Worm (Caenorhabditis elegans) whole organism, late embryonic: ENCODE results near the gene K07H8.5.

Experiments
- F13H6.1 ChIP-seq: sonication (generic microtip); optimal IDR thresholded peaks from 2 replicates; lab custom pipeline; 2016; ENCODE audit warnings: missing genetic modification characterization, missing compliant biosample characterization
- K09A11.1 ChIP-seq: sonication (generic microtip); optimal IDR thresholded peaks from 2 replicates; lab custom pipeline; 2017; ENCODE audit warnings: antibody characterized with exemption, mild to moderate bottlenecking, missing genetic modification characterization, missing compliant biosample characterization; ENCODE audit not compliant: insufficient read depth
- Y22D7AL.16 ChIP-seq: sonication (generic microtip); optimal IDR thresholded peaks from 2 replicates; lab custom pipeline; 2016; ENCODE audit warnings: missing genetic modification characterization, missing compliant biosample characterization
- ahr-1 ChIP-seq: sonication (generic microtip); optimal IDR thresholded peaks from 2 replicates; lab custom pipeline; 2016; ENCODE audit warnings: missing genetic modification characterization, missing compliant biosample characterization
- ceh-14 ChIP-seq: sonication (generic microtip); optimal IDR thresholded peaks from 2 replicates; lab custom pipeline; 2016; ENCODE audit warnings: missing genotype, missing genetic modification characterization, missing compliant biosample characterization
- ceh-18 ChIP-seq: sonication (generic microtip); optimal IDR thresholded peaks from 2 replicates; lab custom pipeline; 2016; ENCODE audit warnings: missing genetic modification characterization, missing compliant biosample characterization
- ceh-2 ChIP-seq: sonication (generic microtip); optimal IDR thresholded peaks from 2 replicates; lab custom pipeline; 2016; ENCODE audit warnings: missing genotype, missing genetic modification characterization, missing compliant biosample characterization
- ceh-24 ChIP-seq: sonication (generic microtip); optimal IDR thresholded peaks from 2 replicates; lab custom pipeline; 2016; ENCODE audit warnings: mild to moderate bottlenecking, missing genetic modification characterization, missing compliant biosample characterization
- ceh-31 ChIP-seq: sonication (generic microtip); optimal IDR thresholded peaks from 2 replicates; lab custom pipeline; 2016; ENCODE audit warnings: missing genetic modification characterization, missing compliant biosample characterization
- ceh-45 ChIP-seq: fragments of 200-800 bp; sonication (Bioruptor generic); IDR thresholded peaks from 2 replicates; pipeline ENCODE4 v1.3.6; 2022; ENCODE audit warnings: missing genetic modification reagents, missing genetic modification characterization, missing compliant biosample characterization
- ceh-6 ChIP-seq: fragments of 200-800 bp; sonication (Bioruptor generic); optimal IDR thresholded peaks from 2 replicates; lab custom pipeline; 2018; ENCODE audit warnings: mild to moderate bottlenecking, missing genetic modification characterization, missing compliant biosample characterization
- ceh-9 ChIP-seq: sonication (generic microtip); optimal IDR thresholded peaks from 2 replicates; lab custom pipeline; 2016; ENCODE audit warnings: mild to moderate bottlenecking, missing genetic modification characterization, inconsistent platforms, missing compliant biosample characterization
- che-1 ChIP-seq: sonication (generic microtip); optimal IDR thresholded peaks from 2 replicates; lab custom pipeline; 2016; ENCODE audit warnings: mild to moderate bottlenecking, missing genetic modification characterization, missing compliant biosample characterization
- elt-2 ChIP-seq: sonication (generic microtip); optimal IDR thresholded peaks from 2 replicates; lab custom pipeline; 2016; ENCODE audit warnings: missing genetic modification reagents, missing genetic modification characterization, missing compliant biosample characterization
- ets-4 ChIP-seq: sonication (generic microtip); optimal IDR thresholded peaks from 2 replicates; lab custom pipeline; 2016; ENCODE audit warnings: missing genetic modification characterization, missing compliant biosample characterization
- eyg-1 ChIP-seq: sonication (generic microtip); optimal IDR thresholded peaks from 2 replicates; lab custom pipeline; 2016; ENCODE audit warnings: missing genotype, missing genetic modification characterization, missing compliant biosample characterization
- fkh-10 ChIP-seq: fragments of 150-350 bp; optimal IDR thresholded peaks from 2 replicates; lab custom pipeline; 2014; ENCODE audit warnings: missing biosample characterization, missing genetic modification reagents, missing genetic modification characterization
- fkh-6 ChIP-seq: sonication (generic microtip); optimal IDR thresholded peaks from 2 replicates; lab custom pipeline; 2016; ENCODE audit warnings: missing genetic modification characterization, missing compliant biosample characterization
- gmeb-2 ChIP-seq: sonication (generic microtip); optimal IDR thresholded peaks from 2 replicates; lab custom pipeline; 2016; ENCODE audit warnings: missing genetic modification characterization, inconsistent platforms, missing compliant biosample characterization
- hlh-13 ChIP-seq: fragments of 200-800 bp; sonication (Bioruptor generic); optimal IDR thresholded peaks from 2 replicates; lab custom pipeline; 2018; ENCODE audit warnings: mild to moderate bottlenecking, missing genetic modification characterization, missing compliant biosample characterization
- hlh-15 ChIP-seq: sonication (generic microtip); optimal IDR thresholded peaks from 2 replicates; lab custom pipeline; 2016; ENCODE audit warnings: missing genetic modification characterization, missing compliant biosample characterization
- hlh-8 ChIP-seq: sonication (generic microtip); optimal IDR thresholded peaks from 2 replicates; lab custom pipeline; 2016; ENCODE audit warnings: missing genotype, missing genetic modification characterization, missing compliant biosample characterization
- lim-6 ChIP-seq: sonication (generic microtip); optimal IDR thresholded peaks from 2 replicates; lab custom pipeline; 2016; ENCODE audit warnings: missing genetic modification characterization, missing compliant biosample characterization
- madf-2 ChIP-seq: sonication (generic microtip); optimal IDR thresholded peaks from 2 replicates; lab custom pipeline; 2017; ENCODE audit warnings: missing genetic modification characterization, missing compliant biosample characterization
- mec-3 ChIP-seq: sonication (generic microtip); optimal IDR thresholded peaks from 2 replicates; lab custom pipeline; 2016; ENCODE audit warnings: borderline replicate concordance, missing genetic modification characterization, missing compliant biosample characterization
- npax-4 ChIP-seq: sonication (generic microtip); optimal IDR thresholded peaks from 2 replicates; lab custom pipeline; 2016; ENCODE audit warnings: missing genetic modification characterization, missing compliant biosample characterization
- odd-2 ChIP-seq: sonication (generic microtip); optimal IDR thresholded peaks from 2 replicates; lab custom pipeline; 2017; ENCODE audit warnings: antibody characterized with exemption, mild to moderate bottlenecking, missing genetic modification characterization, missing compliant biosample characterization
- pag-3 ChIP-seq: sonication (generic microtip); optimal IDR thresholded peaks from 2 replicates; lab custom pipeline; 2016; ENCODE audit warnings: missing compliant biosample characterization, missing genetic modification characterization, borderline replicate concordance
- pat-9 ChIP-seq: fragments of 200-800 bp; sonication (Bioruptor generic); optimal IDR thresholded peaks from 2 replicates; lab custom pipeline; 2018; ENCODE audit warnings: mild to moderate bottlenecking, missing genetic modification characterization, moderate library complexity, missing compliant biosample characterization
- pha-4 ChIP-seq: fragments of 150-350 bp; optimal IDR thresholded peaks from 2 replicates; lab custom pipeline; 2018; ENCODE audit warnings: missing biosample characterization, missing genetic modification reagents, missing genetic modification characterization
- pqm-1 ChIP-seq: sonication (generic microtip); optimal IDR thresholded peaks from 2 replicates; lab custom pipeline; 2016; ENCODE audit warnings: missing genetic modification characterization, missing compliant biosample characterization
- sdc-2 ChIP-seq: sonication (generic microtip); optimal IDR thresholded peaks from 2 replicates; lab custom pipeline; 2016; ENCODE audit warnings: missing genotype, missing genetic modification characterization, missing compliant biosample characterization
- sox-2 ChIP-seq: fragments of 200-800 bp; sonication (Bioruptor generic); IDR thresholded peaks from 2 replicates; pipeline ENCODE4 v1.3.6; 2022; ENCODE audit warnings: missing genetic modification reagents, missing genetic modification characterization, missing compliant biosample characterization
- sox-4 ChIP-seq: sonication (generic microtip); optimal IDR thresholded peaks from 2 replicates; lab custom pipeline; 2017; ENCODE audit warnings: mild to moderate bottlenecking, missing genetic modification characterization, inconsistent platforms, missing compliant biosample characterization
- syd-9 ChIP-seq: sonication (generic microtip); optimal IDR thresholded peaks from 2 replicates; lab custom pipeline; 2016; ENCODE audit warnings: mild to moderate bottlenecking, missing genetic modification characterization, moderate library complexity, missing compliant biosample characterization
- tbx-2 ChIP-seq: sonication (generic microtip); optimal IDR thresholded peaks from 2 replicates; lab custom pipeline; 2016; ENCODE audit warnings: missing genetic modification characterization, missing compliant biosample characterization
- tbx-7 ChIP-seq: sonication (generic microtip); optimal IDR thresholded peaks from 2 replicates; lab custom pipeline; 2016; ENCODE audit warnings: missing genotype, missing genetic modification characterization, missing compliant biosample characterization
- ttx-3 ChIP-seq: sonication (generic microtip); optimal IDR thresholded peaks from 2 replicates; lab custom pipeline; 2016; ENCODE audit warnings: missing genetic modification reagents, missing genetic modification characterization, missing compliant biosample characterization
- unc-42 ChIP-seq: sonication (generic microtip); optimal IDR thresholded peaks from 2 replicates; lab custom pipeline; 2016; ENCODE audit warnings: missing genotype, missing genetic modification characterization, missing compliant biosample characterization
- unc-55 ChIP-seq: sonication (generic microtip); optimal IDR thresholded peaks from 2 replicates; lab custom pipeline; 2017; ENCODE audit warnings: missing biosample characterization, missing genetic modification reagents, missing genetic modification characterization
- unc-86 ChIP-seq: sonication (generic microtip); optimal IDR thresholded peaks from 2 replicates; lab custom pipeline; 2016; ENCODE audit warnings: missing genetic modification characterization, missing compliant biosample characterization
- zip-5 ChIP-seq: sonication (generic microtip); optimal IDR thresholded peaks from 2 replicates; lab custom pipeline; 2016; ENCODE audit warnings: missing genetic modification characterization, missing compliant biosample characterization
- ztf-16 ChIP-seq: sonication (generic microtip); optimal IDR thresholded peaks from 2 replicates; lab custom pipeline; 2017; ENCODE audit warnings: missing genetic modification characterization, missing compliant biosample characterization

The K07H8.5 gene

ce11 chrIV:8243170-8243569 lies 25.0 kb upstream of the K07H8.5 start:
- no peak for TF ChIP-seq pag-3
- TF ChIP-seq tbx-7 = no peak
- no peak for TF ChIP-seq unc-42

DNA sequence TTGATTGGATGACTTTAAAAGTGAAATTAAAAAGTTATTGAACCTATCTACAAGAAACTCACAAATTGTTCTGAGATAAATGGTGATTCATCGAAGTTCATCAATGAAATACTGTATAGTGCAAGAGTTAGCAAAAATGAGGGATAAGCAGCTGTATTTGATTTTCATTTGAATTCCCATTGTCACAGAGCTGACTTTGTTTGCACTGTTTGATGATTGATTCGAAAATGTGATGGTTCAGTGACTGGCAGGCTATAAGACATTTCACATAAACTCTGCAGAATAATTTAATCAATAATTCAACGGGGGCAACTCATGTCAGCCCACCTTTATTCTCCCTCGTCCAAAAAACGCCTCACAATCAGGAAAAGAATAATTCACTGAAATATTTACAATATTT lies 24.5 kb upstream of the K07H8.5 start, which contains the start of gene T09A12.8:
TSS of gene T09A12.8 (minus strand) at position 101 of the 400 bp plus-strand sequence.
- TF ChIP-seq ceh-14 (tag; lab: Kevin White, UChicago) (no peak), fkh-10 (GFP tag; lab: Kevin White, UChicago) (no peak), madf-2 (tag; lab: Kevin White, UChicago) (no peak), mec-3 (tag; lab: Kevin White, UChicago) (no peak), elt-2 (no peak), ahr-1 (no peak), K09A11.1 (tag; lab: Kevin White, UChicago) (no peak), ceh-2 (tag; lab: Kevin White, UChicago) (no peak), hlh-8 (tag; lab: Kevin White, UChicago) (no peak), odd-2 (no peak), zip-5 (tag; lab: Kevin White, UChicago) (no peak), ceh-45 (GFP tag; lab: Robert Waterston, UW) (no peak), tbx-7 (no peak), sox-2 (GFP tag; lab: Robert Waterston, UW) (no peak), unc-42 (no peak), ttx-3 (tag; lab: Kevin White, UChicago) (no peak), ztf-16 (tag; lab: Kevin White, UChicago) (no peak), hlh-13 (GFP tag; lab: Kevin White, UChicago) (no peak)

DNA sequence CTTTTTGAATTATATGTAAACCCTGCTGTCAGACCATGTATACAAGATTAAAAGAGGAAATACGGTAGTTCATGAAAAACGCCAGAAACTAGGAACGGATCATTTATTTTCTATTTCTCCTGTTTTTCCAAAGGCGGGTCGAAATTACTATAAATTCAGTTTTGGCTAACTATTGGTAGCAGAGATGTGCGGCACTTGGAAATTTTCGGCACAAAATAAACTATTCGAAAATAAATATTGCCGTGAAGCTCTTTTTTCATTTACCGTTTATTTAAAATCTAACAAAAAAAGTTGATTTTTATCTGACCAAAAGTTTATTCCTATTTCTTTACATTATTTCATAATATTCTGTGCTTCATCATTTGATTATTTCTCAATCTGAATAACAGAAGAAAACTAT lies 24.0 kb upstream of the K07H8.5 start, which contains the start of gene T09A12.1:
TSS of gene T09A12.1 (plus strand) at position 301 of the 400 bp plus-strand sequence.
- no peak for TF ChIP-seq sox-4 (tag; lab: Kevin White, UChicago)
- TF ChIP-seq elt-2 = no peak
- no peak for TF ChIP-seq ceh-31
- TF ChIP-seq sdc-2 (tag; lab: Kevin White, UChicago) = no peak
- TF ChIP-seq fkh-6 (tag; lab: Kevin White, UChicago) = no peak
- TF ChIP-seq F13H6.1 = no peak

DNA sequence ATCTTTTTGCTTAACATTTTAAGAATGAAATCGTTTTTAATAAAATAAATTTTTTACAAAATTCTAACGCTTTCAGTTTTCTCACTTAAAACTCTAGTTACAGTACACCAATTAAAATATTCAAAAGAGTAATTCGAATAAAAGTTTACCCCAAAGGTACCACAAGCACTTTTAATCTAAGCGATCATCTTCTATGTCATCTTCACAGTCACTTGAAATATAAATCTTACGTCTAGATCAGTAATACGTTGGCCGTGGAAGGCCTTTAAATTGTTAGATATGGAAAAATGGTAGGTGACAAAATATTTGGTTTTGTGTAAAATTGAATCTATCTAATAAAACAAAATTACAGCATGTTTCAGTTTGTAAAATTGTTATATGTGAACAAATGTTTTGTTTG lies 20.8 kb upstream of the K07H8.5 start:
- TF ChIP-seq sox-4 (tag; lab: Kevin White, UChicago) = no peak
- no peak for TF ChIP-seq zip-5 (tag; lab: Kevin White, UChicago)
- TF ChIP-seq pag-3 = no peak
- TF ChIP-seq Y22D7AL.16 (tag; lab: Kevin White, UChicago) = no peak
- no peak for TF ChIP-seq ceh-9

ce11 chrIV:8251346-8251745 lies 16.8 kb upstream of the K07H8.5 start:
- TF ChIP-seq npax-4 (tag; lab: Kevin White, UChicago) (no peak), ceh-31 (no peak), unc-86 (no peak)

DNA sequence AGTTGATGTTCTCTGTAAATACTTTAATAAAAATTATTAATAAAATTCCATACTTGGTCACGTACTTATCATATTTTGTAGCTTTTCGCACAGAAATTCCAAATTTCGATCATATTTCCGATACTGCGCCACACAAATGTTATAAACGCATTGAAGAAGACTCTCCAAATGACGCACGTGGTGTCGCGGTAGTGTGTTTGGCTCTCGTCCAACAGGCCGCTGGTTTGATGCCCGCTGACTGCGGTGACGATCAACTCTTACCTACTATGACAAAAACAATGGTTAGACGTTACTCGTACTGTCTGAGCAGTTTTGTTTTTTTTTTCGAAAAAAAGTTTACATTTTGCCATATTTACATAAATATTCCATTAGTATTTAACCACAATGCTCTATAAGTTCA lies 15.3 kb upstream of the K07H8.5 start:
- TF ChIP-seq sdc-2 (tag; lab: Kevin White, UChicago) = peak; percentile 89
- peak; percentile 77 for TF ChIP-seq ceh-18 (tag; lab: Kevin White, UChicago)
- TF ChIP-seq ets-4 = peak; percentile 43
- peak; percentile 90 for TF ChIP-seq eyg-1
- peak; percentile 82 for TF ChIP-seq ahr-1
- TF ChIP-seq pha-4 = no peak
- TF ChIP-seq pqm-1 (tag; lab: Kevin White, UChicago) = peak; percentile 82
- peak; percentile 88 for TF ChIP-seq zip-5 (tag; lab: Kevin White, UChicago)
- peak; percentile 88 for TF ChIP-seq F13H6.1
- TF ChIP-seq K09A11.1 (tag; lab: Kevin White, UChicago) = peak; percentile 90
- peak; percentile 98 for TF ChIP-seq gmeb-2
- peak; percentile 60 for TF ChIP-seq tbx-7
- TF ChIP-seq hlh-8 (tag; lab: Kevin White, UChicago) = peak; percentile 89
- peak; percentile 9 for TF ChIP-seq lim-6 (tag; lab: Kevin White, UChicago)
- peak; percentile 92 for TF ChIP-seq hlh-15 (tag; lab: Kevin White, UChicago)
- TF ChIP-seq unc-86 = peak; percentile 95
- peak; percentile 93 for TF ChIP-seq tbx-2
- TF ChIP-seq ceh-6 (GFP tag; lab: Kevin White, UChicago) = peak; percentile 97
- peak; percentile 89 for TF ChIP-seq ceh-24 (tag; lab: Kevin White, UChicago)
- TF ChIP-seq syd-9 (tag; lab: Kevin White, UChicago) = peak; percentile 90
- TF ChIP-seq sox-2 (GFP tag; lab: Robert Waterston, UW) = peak; percentile 88
- no peak for TF ChIP-seq unc-55 (GFP tag; lab: Kevin White, UChicago)
- peak; percentile 95 for TF ChIP-seq che-1
- peak; percentile 94 for TF ChIP-seq madf-2 (tag; lab: Kevin White, UChicago)
- peak; percentile 95 for TF ChIP-seq pat-9 (tag; lab: Kevin White, UChicago)
